Worm (Caenorhabditis elegans) whole organism, L3 larva: ENCODE measurements around the gene rig-6.

ENCODE experiments used
- R02D3.7 ChIP-seq: fragments of 150-350 bp; optimal IDR thresholded peaks from 2 replicates; lab custom pipeline; 2014; ENCODE audit warnings: missing biosample characterization, missing genetic modification characterization
- aly-2 ChIP-seq: fragments of 150-350 bp; optimal IDR thresholded peaks from 2 replicates; lab custom pipeline; 2014; ENCODE audit warnings: missing biosample characterization, missing genetic modification characterization
- ama-1 ChIP-seq: fragments of 150-350 bp; optimal IDR thresholded peaks from 2 replicates; lab custom pipeline; 2018
- ceh-16 ChIP-seq: sonication (generic microtip); optimal IDR thresholded peaks from 2 replicates; lab custom pipeline; 2017; ENCODE audit warnings: missing biosample characterization, missing genetic modification characterization
- ceh-28 ChIP-seq: fragments of 150-350 bp; optimal IDR thresholded peaks from 2 replicates; lab custom pipeline; 2014; ENCODE audit warnings: missing biosample characterization, missing genetic modification reagents, missing genetic modification characterization
- daf-12 ChIP-seq: fragments of 150-350 bp; optimal IDR thresholded peaks from 2 replicates; lab custom pipeline; 2014; ENCODE audit warnings: missing biosample characterization, missing genetic modification reagents, missing genetic modification characterization
- egl-27 ChIP-seq: sonication (generic microtip); optimal IDR thresholded peaks from 4 replicates; lab custom pipeline; 2017; ENCODE audit warnings: missing biosample characterization, missing genetic modification reagents, missing genetic modification characterization
- egl-5 ChIP-seq: fragments of 150-350 bp; optimal IDR thresholded peaks from 2 replicates; lab custom pipeline; 2017; ENCODE audit warnings: missing biosample characterization, missing genetic modification reagents, missing genetic modification characterization, inconsistent platforms
- elt-1 ChIP-seq: fragments of 150-350 bp; optimal IDR thresholded peaks from 2 replicates; lab custom pipeline; 2014; ENCODE audit warnings: missing biosample characterization, missing genetic modification characterization
- elt-2 ChIP-seq: sonication (generic microtip); optimal IDR thresholded peaks from 2 replicates; lab custom pipeline; 2016; ENCODE audit warnings: missing genetic modification reagents, mild to moderate bottlenecking, missing genetic modification characterization, missing compliant biosample characterization
- elt-3 ChIP-seq, 3 experiments: fragments of 150-350 bp in 1 of 3; sonication (generic microtip) in 2 of 3; optimal IDR thresholded peaks; 2 replicates in 2 of 3; 4 replicates in 1 of 3; lab custom pipeline; 2014 to 2017; ENCODE audit warnings: missing biosample characterization in 3 of 3, missing genetic modification characterization in 3 of 3
- fkh-10 ChIP-seq: sonication (generic microtip); optimal IDR thresholded peaks from 2 replicates; lab custom pipeline; 2017; ENCODE audit warnings: missing biosample characterization, missing genetic modification reagents, missing genetic modification characterization
- fos-1 ChIP-seq: fragments of 150-350 bp; optimal IDR thresholded peaks from 2 replicates; lab custom pipeline; 2014; ENCODE audit warnings: missing biosample characterization, missing genetic modification characterization
- jun-1 ChIP-seq: fragments of 150-350 bp; optimal IDR thresholded peaks from 2 replicates; lab custom pipeline; 2014; ENCODE audit warnings: missing biosample characterization, missing genetic modification reagents, missing genetic modification characterization
- lin-15B ChIP-seq: fragments of 150-350 bp; optimal IDR thresholded peaks from 2 replicates; lab custom pipeline; 2014; ENCODE audit warnings: missing biosample characterization, missing genetic modification characterization
- lin-39 ChIP-seq: fragments of 150-350 bp; optimal IDR thresholded peaks from 2 replicates; lab custom pipeline; 2018; ENCODE audit warnings: missing biosample characterization, missing genetic modification reagents, missing genetic modification characterization
- mdl-1 ChIP-seq: fragments of 150-350 bp; optimal IDR thresholded peaks from 2 replicates; lab custom pipeline; 2014; ENCODE audit warnings: missing biosample characterization, missing genetic modification characterization
- mml-1 ChIP-seq: fragments of 150-350 bp; sonication (generic microtip); optimal IDR thresholded peaks from 3 replicates; lab custom pipeline; 2014; ENCODE audit warnings: missing biosample characterization, missing genetic modification characterization
- nfya-1 ChIP-seq: sonication (generic microtip); optimal IDR thresholded peaks from 2 replicates; lab custom pipeline; 2017; ENCODE audit warnings: missing genetic modification characterization, mild to moderate bottlenecking, missing compliant biosample characterization, antibody characterized with exemption, moderate library complexity; ENCODE audit not compliant: insufficient read depth
- nhr-12 ChIP-seq: fragments of 150-350 bp; optimal IDR thresholded peaks from 2 replicates; lab custom pipeline; 2014; ENCODE audit warnings: missing biosample characterization, missing genetic modification characterization
- nhr-25 ChIP-seq: sonication (generic microtip); optimal IDR thresholded peaks from 2 replicates; lab custom pipeline; 2017; ENCODE audit warnings: missing biosample characterization, missing genetic modification characterization
- nhr-43 ChIP-seq: sonication (generic microtip); optimal IDR thresholded peaks from 2 replicates; lab custom pipeline; 2016; ENCODE audit warnings: mild to moderate bottlenecking, missing genetic modification characterization, missing compliant biosample characterization; ENCODE audit not compliant: poor library complexity, severe bottlenecking
- nhr-77 ChIP-seq: fragments of 150-350 bp; optimal IDR thresholded peaks from 2 replicates; lab custom pipeline; 2014; ENCODE audit warnings: missing biosample characterization, missing genetic modification characterization
- pha-4 ChIP-seq: fragments of 150-350 bp; optimal IDR thresholded peaks from 2 replicates; lab custom pipeline; 2014; ENCODE audit warnings: missing biosample characterization, missing genetic modification reagents, missing genetic modification characterization
- sea-2 ChIP-seq: fragments of 150-350 bp; sonication (generic microtip); optimal IDR thresholded peaks from 4 replicates; lab custom pipeline; 2014; ENCODE audit warnings: missing biosample characterization, missing genetic modification reagents, missing genetic modification characterization
- skn-1 ChIP-seq: fragments of 150-350 bp; optimal IDR thresholded peaks from 2 replicates; lab custom pipeline; 2014; ENCODE audit warnings: missing biosample characterization, missing genetic modification characterization
- snpc-4 ChIP-seq: fragments of 150-350 bp; optimal IDR thresholded peaks from 2 replicates; lab custom pipeline; 2014; ENCODE audit warnings: missing biosample characterization, missing genetic modification characterization
- tbx-2 ChIP-seq: sonication (generic microtip); optimal IDR thresholded peaks from 2 replicates; lab custom pipeline; 2016; ENCODE audit warnings: mild to moderate bottlenecking, missing genetic modification characterization, missing compliant biosample characterization
- unc-62 ChIP-seq: fragments of 150-350 bp; sonication (generic microtip); optimal IDR thresholded peaks from 4 replicates; lab custom pipeline; 2014; ENCODE audit warnings: missing biosample characterization, missing genetic modification reagents, missing genetic modification characterization
- zag-1 ChIP-seq: fragments of 150-350 bp; optimal IDR thresholded peaks from 2 replicates; lab custom pipeline; 2014; ENCODE audit warnings: missing biosample characterization, missing genetic modification characterization

Gene rig-6

ce11 chrII:4762574-4763285 lies 49.2 kb downstream of the rig-6 start, which contains the start of gene F26G1.2:
F26G1.2 (plus strand) TSS chrII:4763081.
- TF ChIP-seq nhr-25 (tag; lab: Kevin White, UChicago), result peak; percentile 13
- no peak for TF ChIP-seq elt-2 (tag; lab: Kevin White, UChicago)
- TF ChIP-seq elt-1 (tag; lab: Kevin White, UChicago), result peak; percentile 20
- no peak for TF ChIP-seq R02D3.7
- no peak for TF ChIP-seq sea-2

- TF ChIP-seq elt-1 (tag; lab: Kevin White, UChicago) (peak; percentile 76), fkh-10 (GFP tag; lab: Kevin White, UChicago) (no peak), elt-3 (tag; optimal IDR thresholded peaks at IDR 0.05; lab: Kevin White, UChicago) (no peak), pha-4 (tag; lab: Kevin White, UChicago) (no peak)
These were observed 50.9 kb downstream of the rig-6 start for ce11 chrII:4761020-4761419.

ce11 chrII:4759835-4760234 lies 52.1 kb downstream of the rig-6 start:
- TF ChIP-seq elt-1 (tag; lab: Kevin White, UChicago) (peak; percentile 93), tbx-2 (tag; lab: Kevin White, UChicago) (no peak), nhr-25 (tag; lab: Kevin White, UChicago) (peak; percentile 52)

- no peak for TF ChIP-seq snpc-4 (tag; lab: Kevin White, UChicago)
- no peak for TF ChIP-seq aly-2 (tag; lab: Kevin White, UChicago)
- no peak for TF ChIP-seq unc-62
- TF ChIP-seq ceh-16, result no peak
- no peak for TF ChIP-seq mml-1 (tag; lab: Kevin White, UChicago)
- TF ChIP-seq lin-39 (tag; lab: Kevin White, UChicago), result no peak
- no peak for TF ChIP-seq elt-2 (tag; lab: Kevin White, UChicago)
- no peak for TF ChIP-seq nhr-77
- no peak for TF ChIP-seq elt-1 (tag; lab: Kevin White, UChicago)
- TF ChIP-seq nhr-12, result no peak
These were observed 53.4 kb downstream of the rig-6 start, which contains the start of gene F26G1.3 for ce11 chrII:4758462-4758861. F26G1.3 (plus strand) TSS chrII:4758762.

- TF ChIP-seq elt-1 (tag; lab: Kevin White, UChicago), result no peak
- no peak for TF ChIP-seq jun-1 (tag; lab: Kevin White, UChicago)
- TF ChIP-seq snpc-4 (tag; lab: Kevin White, UChicago), result no peak
- TF ChIP-seq egl-5, result no peak
- no peak for TF ChIP-seq nfya-1 (tag; lab: Kevin White, UChicago)
- TF ChIP-seq sea-2, result no peak
- no peak for TF ChIP-seq daf-12 (tag; lab: Kevin White, UChicago)
- TF ChIP-seq unc-62, result no peak
These were observed 55.1 kb downstream of the rig-6 start, which contains the start of gene C27D9.2 for ce11 chrII:4756751-4757150. C27D9.2 (minus strand) TSS chrII:4756851.

ce11 chrII:4755654-4756053 lies 56.2 kb downstream of the rig-6 start:
- TF ChIP-seq fkh-10 (GFP tag; lab: Kevin White, UChicago), result no peak
- no peak for TF ChIP-seq elt-2 (tag; lab: Kevin White, UChicago)
- TF ChIP-seq elt-1 (tag; lab: Kevin White, UChicago), result no peak
- TF ChIP-seq snpc-4 (tag; lab: Kevin White, UChicago), result no peak
- TF ChIP-seq lin-39 (tag; lab: Kevin White, UChicago), result no peak
- TF ChIP-seq mml-1 (tag; lab: Kevin White, UChicago), result no peak
- TF ChIP-seq ama-1 (lab: Kevin White, UChicago), result no peak
- no peak for TF ChIP-seq mdl-1 (tag; lab: Kevin White, UChicago)
- no peak for TF ChIP-seq aly-2 (tag; lab: Kevin White, UChicago)
- no peak for TF ChIP-seq elt-3 (tag; optimal IDR thresholded peaks at IDR 0.05; lab: Kevin White, UChicago)
- TF ChIP-seq egl-27 (tag; lab: Kevin White, UChicago), result no peak
- TF ChIP-seq jun-1 (tag; lab: Kevin White, UChicago), result no peak
- TF ChIP-seq skn-1 (tag; lab: Kevin White, UChicago), result no peak
- TF ChIP-seq egl-5, result no peak
- no peak for TF ChIP-seq ceh-28 (tag; lab: Kevin White, UChicago)
- TF ChIP-seq zag-1 (tag; lab: Kevin White, UChicago), result no peak
- TF ChIP-seq nhr-12, result no peak
- TF ChIP-seq lin-15B (tag; lab: Kevin White, UChicago), result no peak
- TF ChIP-seq nhr-43 (tag; lab: Kevin White, UChicago), result no peak
- no peak for TF ChIP-seq fos-1 (tag; lab: Kevin White, UChicago)
